Worm (Caenorhabditis elegans) whole organism, L1 larva: ENCODE measurements around the gene tim-1.

ENCODE experiments used
- C16A3.4 ChIP-seq: fragments of 150-350 bp; optimal IDR thresholded peaks from 2 replicates; lab custom pipeline; 2014; ENCODE audit warnings: missing biosample characterization, missing genetic modification characterization
- F16B12.6 ChIP-seq: fragments of 150-350 bp; optimal IDR thresholded peaks from 2 replicates; lab custom pipeline; 2014; ENCODE audit warnings: missing biosample characterization, missing genetic modification characterization
- blmp-1 ChIP-seq: fragments of 150-350 bp; optimal IDR thresholded peaks from 2 replicates; lab custom pipeline; 2014; ENCODE audit warnings: missing biosample characterization, missing genetic modification characterization
- ceh-63 ChIP-seq: fragments of 200-800 bp; sonication (Bioruptor generic); optimal IDR thresholded peaks from 2 replicates; lab custom pipeline; 2018; ENCODE audit warnings: mild to moderate bottlenecking, missing genetic modification characterization, missing compliant biosample characterization
- ceh-88 ChIP-seq: fragments of 200-800 bp; sonication (Bioruptor generic); IDR thresholded peaks from 2 replicates; pipeline ENCODE4 v1.3.6; 2022; ENCODE audit warnings: missing genetic modification characterization, missing compliant biosample characterization
- ces-1 ChIP-seq: fragments of 150-350 bp; optimal IDR thresholded peaks from 2 replicates; lab custom pipeline; 2014; ENCODE audit warnings: missing biosample characterization, missing genetic modification reagents, missing genetic modification characterization
- dpl-1 ChIP-seq, 3 experiments: fragments of 150-350 bp in 2 of 3; sonication (generic microtip) in 1 of 3; optimal IDR thresholded peaks; 2 replicates each; lab custom pipeline; 2014 to 2017; ENCODE audit warnings: missing biosample characterization in 3 of 3, missing genetic modification characterization in 3 of 3, missing genetic modification reagents in 3 of 3
- fos-1 ChIP-seq: fragments of 150-350 bp; optimal IDR thresholded peaks from 2 replicates; lab custom pipeline; 2014; ENCODE audit warnings: missing biosample characterization, missing genetic modification characterization
- jun-1 ChIP-seq: fragments of 150-350 bp; optimal IDR thresholded peaks from 2 replicates; lab custom pipeline; 2014; ENCODE audit warnings: missing biosample characterization, missing genetic modification reagents, missing genetic modification characterization
- nhr-76 ChIP-seq: sonication (generic microtip); optimal IDR thresholded peaks from 2 replicates; lab custom pipeline; 2017; ENCODE audit warnings: missing biosample characterization, missing genetic modification characterization
- tbx-2 ChIP-seq: sonication (generic microtip); optimal IDR thresholded peaks from 2 replicates; lab custom pipeline; 2016; ENCODE audit warnings: missing genetic modification characterization, missing compliant biosample characterization

DNA sequence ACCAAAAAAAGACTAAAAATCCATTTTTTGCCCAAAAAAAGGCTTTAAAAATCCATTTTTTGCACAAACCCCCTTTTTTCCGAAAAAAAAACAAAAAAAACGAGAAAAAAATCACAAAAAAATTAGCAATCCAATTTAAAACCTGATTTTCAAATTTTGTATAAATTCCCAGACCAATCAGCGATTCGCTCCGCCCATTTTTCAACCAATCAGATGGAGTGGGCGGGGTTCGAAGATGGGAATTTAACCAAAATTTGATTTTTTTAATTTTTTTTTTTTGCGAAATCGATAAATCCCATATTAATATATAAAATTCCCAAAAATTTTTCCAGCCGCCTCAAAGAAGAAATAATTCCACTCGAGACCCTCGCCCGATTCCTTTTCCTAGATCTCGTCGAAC, 28.5 kb downstream of the tim-1 start:
- no peak for TF ChIP-seq jun-1 (tag; lab: Kevin White, UChicago)
- no peak for TF ChIP-seq C16A3.4 (tag; lab: Kevin White, UChicago)
- no peak for TF ChIP-seq F16B12.6
- no peak for TF ChIP-seq fos-1 (tag; lab: Kevin White, UChicago)
- no peak for TF ChIP-seq ceh-88
- no peak for TF ChIP-seq ces-1 (GFP tag; lab: Kevin White, UChicago)
- TF ChIP-seq dpl-1 (GFP tag; optimal IDR thresholded peaks at IDR 0.05; lab: Kevin White, UChicago): no peak
- no peak for TF ChIP-seq nhr-76
- no peak for TF ChIP-seq ceh-63 (GFP tag; lab: Kevin White, UChicago)
- no peak for TF ChIP-seq blmp-1 (tag; lab: Kevin White, UChicago)
- no peak for TF ChIP-seq tbx-2 (tag; lab: Kevin White, UChicago)
